Fruit fly (Drosophila melanogaster): ENCODE measurements around the gene CG14687.
A peak's percentile ranks its signal among the peaks of the same experiment; 100 is the strongest.

The CG14687 gene

DNA sequence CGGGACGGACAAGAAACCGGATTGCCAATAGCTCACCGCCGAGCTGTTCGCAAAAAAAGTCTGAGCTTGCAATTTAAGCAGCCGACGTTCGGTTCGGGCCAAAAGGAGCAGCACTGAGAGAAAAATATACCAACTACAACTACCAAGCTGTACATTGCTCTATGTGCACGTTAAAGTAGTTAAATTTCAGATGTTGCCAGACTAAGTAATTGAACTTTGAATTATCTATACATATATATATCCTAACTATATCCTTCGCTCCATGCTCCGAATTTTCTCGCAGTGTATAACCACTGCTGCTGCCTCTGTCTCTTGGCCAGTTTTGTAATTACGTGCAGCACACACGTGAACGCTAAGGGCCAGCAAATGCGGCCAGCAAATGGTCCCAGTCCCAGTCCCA is 42.2 kb downstream of the CG14687 start (continued):
- TF ChIP-seq NfI (GFP tag; optimal IDR thresholded peaks at IDR 0.05) (no peak), CG18764 (GFP tag; optimal IDR thresholded peaks at IDR 0.05) (no peak), lbe (GFP tag; optimal IDR thresholded peaks at IDR 0.05) (peak; percentile 96), ham (GFP tag; IDR thresholded peaks at IDR 0.05) (no peak), CG4854 (GFP tag; optimal IDR thresholded peaks at IDR 0.05) (no peak), CG2120 (GFP tag; optimal IDR thresholded peaks at IDR 0.05) (no peak), CG7928 (GFP tag; optimal IDR thresholded peaks at IDR 0.05) (no peak), CG3407 (GFP tag; optimal IDR thresholded peaks at IDR 0.05) (no peak), jing (GFP tag; optimal IDR thresholded peaks at IDR 0.05) (no peak), CG1602 (GFP tag; optimal IDR thresholded peaks at IDR 0.05) (no peak), emc (GFP tag; optimal IDR thresholded peaks at IDR 0.05) (no peak), Med (GFP tag) (peak; percentile 28), hkb (optimal IDR thresholded peaks at IDR 0.05) (no peak), hkb (GFP tag; IDR thresholded peaks at IDR 0.05) (no peak), CG5180 (GFP tag; optimal IDR thresholded peaks at IDR 0.05) (no peak), CG3726 (GFP tag; IDR thresholded peaks at IDR 0.05) (no peak), sqz (GFP tag; optimal IDR thresholded peaks at IDR 0.05) (no peak)

DNA sequence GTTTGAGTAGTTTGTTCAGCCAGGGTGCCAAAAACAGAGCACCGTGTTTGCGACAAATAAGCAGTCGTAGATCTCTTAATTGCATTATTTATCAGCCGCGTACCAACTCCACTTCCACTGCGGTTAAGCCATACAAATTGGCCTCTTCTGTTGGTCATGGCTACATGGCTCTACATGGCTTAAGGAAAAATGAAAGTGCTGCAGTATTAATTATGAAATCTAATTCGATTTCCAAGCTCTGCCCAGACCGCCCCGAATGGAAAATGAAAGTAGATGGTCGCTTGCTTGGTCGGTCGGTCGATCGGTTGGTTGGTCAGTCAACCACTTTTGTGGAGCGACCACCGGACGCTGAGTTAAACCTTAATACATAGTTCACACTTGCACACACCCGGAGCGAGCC is 44.2 kb downstream of the CG14687 start:
- TF ChIP-seq oc (tag; optimal IDR thresholded peaks at IDR 0.05) (peak; percentile 44), Blimp-1 (GFP tag; optimal IDR thresholded peaks at IDR 0.05) (peak; percentile 91), CG10431 (GFP tag; optimal IDR thresholded peaks at IDR 0.05) (peak; percentile 98), Med (GFP tag) (peak; percentile 32), Ets65A (GFP tag) (peak; percentile 34), lov (optimal IDR thresholded peaks at IDR 0.05) (no peak), lov (GFP tag; IDR thresholded peaks at IDR 0.05) (no peak)

DNA sequence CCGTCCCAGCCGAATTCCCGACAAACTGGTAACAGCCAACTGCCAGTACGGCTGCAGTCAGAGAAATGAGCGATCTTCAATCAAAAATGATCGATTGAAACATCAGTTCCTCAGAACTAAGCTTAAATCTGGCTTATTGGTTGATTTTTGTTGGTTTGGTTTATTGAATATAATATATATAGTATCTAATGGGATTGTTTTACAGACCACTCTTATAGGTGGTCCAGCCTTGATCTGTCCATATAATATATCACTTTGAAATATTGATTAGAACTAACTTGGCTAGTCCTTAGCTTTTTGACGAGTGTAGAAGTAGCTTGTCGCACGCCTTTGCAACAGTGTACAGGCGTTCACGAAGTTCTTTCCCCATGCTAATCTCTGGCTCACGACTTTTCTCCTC is 49.7 kb downstream of the CG14687 start:
- TF ChIP-seq CG5953 (GFP tag; IDR thresholded peaks at IDR 0.05) (no peak), CG7928 (GFP tag; optimal IDR thresholded peaks at IDR 0.05) (no peak), CG16863 (GFP tag; optimal IDR thresholded peaks at IDR 0.05) (no peak), al (GFP tag; IDR thresholded peaks at IDR 0.05) (no peak), Deaf1 (tag; optimal IDR thresholded peaks at IDR 0.05) (no peak), CG2116 (GFP tag; optimal IDR thresholded peaks at IDR 0.05) (no peak), CG12942 (GFP tag; optimal IDR thresholded peaks at IDR 0.05) (no peak), CG1024 (GFP tag; IDR thresholded peaks at IDR 0.05) (no peak), Asciz (GFP tag; optimal IDR thresholded peaks at IDR 0.05) (no peak), ase (GFP tag; IDR thresholded peaks at IDR 0.05) (no peak), cg (GFP tag; optimal IDR thresholded peaks at IDR 0.05) (no peak), crp (GFP tag; optimal IDR thresholded peaks at IDR 0.05) (no peak), Ada2b (GFP tag; IDR thresholded peaks at IDR 0.05) (no peak), CG34376 (GFP tag; optimal IDR thresholded peaks at IDR 0.05) (no peak)
